Fruit fly (Drosophila melanogaster) whole organism, adult: Measurements from ENCODE around the gene CstF50.

Source experiments
- CG11617 ChIP-seq: fragments of 200-800 bp; sonication (Bioruptor generic); optimal IDR thresholded peaks from 2 replicates; lab custom pipeline; 2017; ENCODE audit warnings: mild to moderate bottlenecking, missing biosample characterization, missing genetic modification reagents, missing genetic modification characterization
- CG12768 ChIP-seq: fragments of 200-800 bp; sonication (Bioruptor generic); optimal IDR thresholded peaks from 2 replicates; lab custom pipeline; 2017; ENCODE audit warnings: missing biosample characterization, missing genetic modification characterization, mild to moderate bottlenecking, moderate library complexity, missing genetic modification reagents
- CG14711 ChIP-seq: fragments of 200-800 bp; sonication (Bioruptor generic); optimal IDR thresholded peaks from 2 replicates; lab custom pipeline; 2018; ENCODE audit warnings: missing biosample characterization, mild to moderate bottlenecking, missing genetic modification characterization, moderate library complexity
- CG1620 ChIP-seq: fragments of 200-800 bp; sonication (Bioruptor generic); optimal IDR thresholded peaks from 2 replicates; lab custom pipeline; 2016; ENCODE audit warnings: missing biosample characterization, missing genetic modification characterization
- CG33017 ChIP-seq: fragments of 200-800 bp; sonication (Bioruptor generic); optimal IDR thresholded peaks from 2 replicates; lab custom pipeline; 2018; ENCODE audit warnings: missing biosample characterization, mild to moderate bottlenecking, missing genetic modification characterization, moderate library complexity
- CG5204 ChIP-seq: fragments of 200-800 bp; sonication (Bioruptor generic); optimal IDR thresholded peaks from 2 replicates; lab custom pipeline; 2016; ENCODE audit warnings: missing biosample characterization, missing genetic modification characterization
- CG7045 ChIP-seq: fragments of 200-800 bp; sonication (Bioruptor generic); optimal IDR thresholded peaks from 2 replicates; lab custom pipeline; 2017; ENCODE audit warnings: missing biosample characterization, mild to moderate bottlenecking, missing genetic modification characterization
- CG7101 ChIP-seq: fragments of 200-800 bp; sonication (Bioruptor generic); optimal IDR thresholded peaks from 2 replicates; lab custom pipeline; 2018; ENCODE audit warnings: missing biosample characterization, mild to moderate bottlenecking, missing genetic modification characterization, moderate library complexity
- Clk ChIP-seq: fragments of 200-800 bp; sonication (Bioruptor generic); optimal IDR thresholded peaks from 2 replicates; lab custom pipeline; 2017; ENCODE audit warnings: missing biosample characterization, missing genetic modification characterization
- Crg-1 ChIP-seq: fragments of 200-800 bp; sonication (Bioruptor generic); optimal IDR thresholded peaks from 2 replicates; lab custom pipeline; 2016; ENCODE audit warnings: missing biosample characterization, missing genetic modification characterization
- Hr96 ChIP-seq: fragments of 200-800 bp; sonication (Bioruptor generic); optimal IDR thresholded peaks from 2 replicates; lab custom pipeline; 2016; ENCODE audit warnings: missing biosample characterization, missing genetic modification characterization
- Mnt ChIP-seq: fragments of 200-800 bp; sonication (Bioruptor generic); optimal IDR thresholded peaks from 2 replicates; lab custom pipeline; 2016; ENCODE audit warnings: missing biosample characterization, mild to moderate bottlenecking, missing genetic modification characterization
- bab1 ChIP-seq: fragments of 200-800 bp; sonication (Bioruptor generic); optimal IDR thresholded peaks from 3 replicates; lab custom pipeline; 2019; ENCODE audit warnings: missing biosample characterization, mild to moderate bottlenecking, missing genetic modification characterization, moderate library complexity
- cic ChIP-seq: fragments of 200-800 bp; sonication (Bioruptor generic); optimal IDR thresholded peaks from 2 replicates; lab custom pipeline; 2017; ENCODE audit warnings: missing biosample characterization, mild to moderate bottlenecking, missing genetic modification characterization, moderate library complexity
- cnc ChIP-seq, 2 experiments: fragments of >200 bp; optimal IDR thresholded peaks; 2 replicates each; lab custom pipeline; 2017
- kay ChIP-seq: fragments of 200-800 bp; sonication (Bioruptor generic); peaks from one replicate; lab custom pipeline; 2016; ENCODE audit warnings: missing biosample characterization, missing genetic modification characterization, borderline replicate concordance
- ovo ChIP-seq: fragments of 200-800 bp; sonication (Bioruptor generic); optimal IDR thresholded peaks from 2 replicates; lab custom pipeline; 2016; ENCODE audit warnings: missing biosample characterization, missing genetic modification characterization
- pad ChIP-seq: fragments of 200-800 bp; sonication (Bioruptor generic); optimal IDR thresholded peaks from 3 replicates; lab custom pipeline; 2017; ENCODE audit warnings: missing biosample characterization, missing genetic modification characterization, mild to moderate bottlenecking, moderate library complexity, missing genetic modification reagents
- tj ChIP-seq: fragments of 200-800 bp; sonication (Bioruptor generic); optimal IDR thresholded peaks from 3 replicates; lab custom pipeline; 2017; ENCODE audit warnings: missing biosample characterization, mild to moderate bottlenecking, missing genetic modification characterization, moderate library complexity
- toe ChIP-seq: fragments of 200-800 bp; sonication (Bioruptor generic); optimal IDR thresholded peaks from 2 replicates; lab custom pipeline; 2016; ENCODE audit warnings: missing biosample characterization, missing genetic modification characterization

CstF50 gene

dm6 chr3R:31721958-31722357, 14.8 kb downstream of the CstF50 start:
- TF ChIP-seq CG14711 (tag; lab: Kevin White, UChicago) = no peak

dm6 chr3R:31721466-31721865, 15.3 kb downstream of the CstF50 start:
- TF ChIP-seq CG7101 (no peak), tj (no peak), CG5204 (GFP tag; lab: Kevin White, UChicago) (no peak), pad (no peak), cic (GFP tag; lab: Kevin White, UChicago) (no peak), kay (GFP tag; lab: Kevin White, UChicago) (no peak), CG33017 (no peak), toe (GFP tag; lab: Kevin White, UChicago) (no peak), cnc (optimal IDR thresholded peaks at IDR 0.05; lab: Kevin White, UChicago) (no peak), CG14711 (tag; lab: Kevin White, UChicago) (no peak), CG12768 (GFP tag; lab: Kevin White, UChicago) (no peak), CG1620 (GFP tag; lab: Kevin White, UChicago) (no peak), bab1 (GFP tag; lab: Kevin White, UChicago) (no peak), CG7045 (GFP tag; lab: Kevin White, UChicago) (no peak), Clk (no peak), Mnt (no peak)

dm6 chr3R:31720112-31720511, 16.7 kb downstream of the CstF50 start:
- TF ChIP-seq CG5204 (GFP tag; lab: Kevin White, UChicago) = no peak
- no peak for TF ChIP-seq tj
- TF ChIP-seq Crg-1 (GFP tag; lab: Kevin White, UChicago) = no peak
- TF ChIP-seq Mnt = no peak
- no peak for TF ChIP-seq Clk

- TF ChIP-seq CG33017 (no peak), Hr96 (GFP tag; lab: Kevin White, UChicago) (no peak), CG12768 (GFP tag; lab: Kevin White, UChicago) (no peak), CG11617 (GFP tag; lab: Kevin White, UChicago) (no peak)
Measured at dm6 chr3R:31719497-31719896, 17.3 kb downstream of the CstF50 start.

- TF ChIP-seq tj (no peak), Clk (no peak), pad (no peak), cnc (optimal IDR thresholded peaks at IDR 0.05; lab: Kevin White, UChicago) (no peak), CG12768 (GFP tag; lab: Kevin White, UChicago) (no peak), CG33017 (no peak), CG14711 (tag; lab: Kevin White, UChicago) (no peak), CG5204 (GFP tag; lab: Kevin White, UChicago) (no peak), Crg-1 (GFP tag; lab: Kevin White, UChicago) (no peak)
Measured at dm6 chr3R:31718967-31719366, 17.8 kb downstream of the CstF50 start.

dm6 chr3R:31718168-31718565, 18.6 kb downstream of the CstF50 start:
- TF ChIP-seq toe (GFP tag; lab: Kevin White, UChicago) (no peak), kay (GFP tag; lab: Kevin White, UChicago) (no peak), CG14711 (tag; lab: Kevin White, UChicago) (no peak), CG1620 (GFP tag; lab: Kevin White, UChicago) (no peak), CG11617 (GFP tag; lab: Kevin White, UChicago) (no peak), CG5204 (GFP tag; lab: Kevin White, UChicago) (no peak), bab1 (GFP tag; lab: Kevin White, UChicago) (no peak), ovo (no peak), Clk (no peak), Crg-1 (GFP tag; lab: Kevin White, UChicago) (no peak), Hr96 (GFP tag; lab: Kevin White, UChicago) (no peak), pad (no peak), CG7045 (GFP tag; lab: Kevin White, UChicago) (no peak), Mnt (no peak), cic (GFP tag; lab: Kevin White, UChicago) (no peak), CG33017 (no peak), CG7101 (no peak), cnc (optimal IDR thresholded peaks at IDR 0.05; lab: Kevin White, UChicago) (no peak)

dm6 chr3R:31717299-31718167, 19.2 kb downstream of the CstF50 start:
- no peak for TF ChIP-seq Clk
- TF ChIP-seq toe (GFP tag; lab: Kevin White, UChicago) = peak; percentile 26
- TF ChIP-seq Crg-1 (GFP tag; lab: Kevin White, UChicago) = no peak
- peak; percentile 60 for TF ChIP-seq CG5204 (GFP tag; lab: Kevin White, UChicago)
- TF ChIP-seq tj = no peak
- no peak for TF ChIP-seq cic (GFP tag; lab: Kevin White, UChicago)
- no peak for TF ChIP-seq cnc (optimal IDR thresholded peaks at IDR 0.05; lab: Kevin White, UChicago)
- TF ChIP-seq CG11617 (GFP tag; lab: Kevin White, UChicago) = no peak
- TF ChIP-seq CG1620 (GFP tag; lab: Kevin White, UChicago) = no peak
- TF ChIP-seq CG33017 = peak; percentile 5
- no peak for TF ChIP-seq bab1 (GFP tag; lab: Kevin White, UChicago)
- TF ChIP-seq Hr96 (GFP tag; lab: Kevin White, UChicago) = no peak
- TF ChIP-seq CG14711 (tag; lab: Kevin White, UChicago) = no peak
- no peak for TF ChIP-seq pad
- TF ChIP-seq kay (GFP tag; lab: Kevin White, UChicago) = no peak
- no peak for TF ChIP-seq ovo
- no peak for TF ChIP-seq Mnt
- no peak for TF ChIP-seq CG7101
- no peak for TF ChIP-seq CG12768 (GFP tag; lab: Kevin White, UChicago)
- peak; percentile 15 for TF ChIP-seq CG7045 (GFP tag; lab: Kevin White, UChicago)
